Fruit fly (Drosophila melanogaster): ENCODE results near the gene D19A.
A peak's percentile ranks its signal among the peaks of the same experiment; 100 is the strongest.

The D19A gene

dm6 chr3L:6217806-6218205 lies 28.9 kb upstream of the D19A start, which contains the start of gene LanA (continued):
- TF ChIP-seq Lhr (GFP tag; optimal IDR thresholded peaks at IDR 0.05) (no peak), Med (GFP tag) (peak; percentile 87), jing (GFP tag; optimal IDR thresholded peaks at IDR 0.05) (no peak), Dip2 (GFP tag; IDR thresholded peaks at IDR 0.05) (no peak), fd102C (GFP tag; optimal IDR thresholded peaks at IDR 0.05) (peak; percentile 60), CG17912 (GFP tag; optimal IDR thresholded peaks at IDR 0.05) (peak; percentile 16), slou (GFP tag; optimal IDR thresholded peaks at IDR 0.05) (no peak), Hey (tag; optimal IDR thresholded peaks at IDR 0.05) (no peak), Camta (GFP tag; optimal IDR thresholded peaks at IDR 0.05) (no peak), mld (GFP tag; IDR thresholded peaks at IDR 0.05; ENCODE audit: partially characterized antibody) (no peak), sisA (GFP tag; IDR thresholded peaks at IDR 0.05) (no peak), CG5953 (GFP tag; IDR thresholded peaks at IDR 0.05) (no peak), Opbp (GFP tag; IDR thresholded peaks at IDR 0.05; ENCODE audit: partially characterized antibody) (0 out of 3 replicates have a peak, but pooled peaks have one; percentile 28), CG13123 (GFP tag; optimal IDR thresholded peaks at IDR 0.05) (no peak), CG8281 (tag; optimal IDR thresholded peaks at IDR 0.05) (no peak), crol (GFP tag; IDR thresholded peaks at IDR 0.05) (0 out of 2 replicates have a peak, but pooled peaks have one; percentile 24), CG17361 (GFP tag; IDR thresholded peaks at IDR 0.05) (no peak), CG3163 (GFP tag; optimal IDR thresholded peaks at IDR 0.05) (peak; percentile 27), CG12155 (GFP tag; optimal IDR thresholded peaks at IDR 0.05) (peak; percentile 28), Side (GFP tag; optimal IDR thresholded peaks at IDR 0.05) (no peak), CTCF (GFP tag; optimal IDR thresholded peaks at IDR 0.05) (no peak), Hr3 (GFP tag; optimal IDR thresholded peaks at IDR 0.05) (no peak), CG12391 (tag; optimal IDR thresholded peaks at IDR 0.05) (no peak), tin (GFP tag; optimal IDR thresholded peaks at IDR 0.05) (no peak), crp (GFP tag; optimal IDR thresholded peaks at IDR 0.05) (no peak), rib (GFP tag; IDR thresholded peaks at IDR 0.05) (0 out of 2 replicates have a peak, but pooled peaks have one; percentile 15), CG7928 (GFP tag; optimal IDR thresholded peaks at IDR 0.05) (no peak), CG3726 (GFP tag; IDR thresholded peaks at IDR 0.05) (no peak), kah (GFP tag; optimal IDR thresholded peaks at IDR 0.05) (peak; percentile 27), Fer1 (GFP tag; optimal IDR thresholded peaks at IDR 0.05) (no peak), eyg (GFP tag; optimal IDR thresholded peaks at IDR 0.05) (peak; percentile 17), maf-S (GFP tag; optimal IDR thresholded peaks at IDR 0.05) (no peak), CG7271 (tag; optimal IDR thresholded peaks at IDR 0.05) (peak; percentile 31), CG33213 (GFP tag; optimal IDR thresholded peaks at IDR 0.05) (no peak), CG10959 (GFP tag; IDR thresholded peaks at IDR 0.05) (no peak), CG10543 (GFP tag; optimal IDR thresholded peaks at IDR 0.05) (peak; percentile 19), CG4360 (GFP tag; IDR thresholded peaks at IDR 0.05) (peak; percentile 15; the same call in 1 of the 2 replicates), CG10274 (GFP tag; optimal IDR thresholded peaks at IDR 0.05) (no peak), kni (GFP tag; optimal IDR thresholded peaks at IDR 0.05) (no peak), Scr (GFP tag; IDR thresholded peaks at IDR 0.05; ENCODE audit: partially characterized antibody) (0 out of 2 replicates have a peak, but pooled peaks have one; percentile 20), exex (tag; optimal IDR thresholded peaks at IDR 0.05) (no peak), CG16813 (GFP tag; IDR thresholded peaks at IDR 0.05; ENCODE audit: partially characterized antibody) (0 out of 3 replicates have a peak, but pooled peaks have one; percentile 11), CG14710 (tag; optimal IDR thresholded peaks at IDR 0.05) (no peak), CG9609 (GFP tag; optimal IDR thresholded peaks at IDR 0.05) (no peak)
